Worm (Caenorhabditis elegans) whole organism, L3 larva: Measurements from ENCODE around the gene F56C3.7.

Source experiments
- ama-1 ChIP-seq: fragments of 150-350 bp; optimal IDR thresholded peaks from 2 replicates; lab custom pipeline; 2018
- egl-27 ChIP-seq: sonication (generic microtip); optimal IDR thresholded peaks from 4 replicates; lab custom pipeline; 2017; ENCODE audit warnings: missing biosample characterization, missing genetic modification reagents, missing genetic modification characterization
- elt-2 ChIP-seq: sonication (generic microtip); optimal IDR thresholded peaks from 2 replicates; lab custom pipeline; 2016; ENCODE audit warnings: missing genetic modification reagents, mild to moderate bottlenecking, missing genetic modification characterization, missing compliant biosample characterization
- nhr-25 ChIP-seq: sonication (generic microtip); optimal IDR thresholded peaks from 2 replicates; lab custom pipeline; 2017; ENCODE audit warnings: missing biosample characterization, missing genetic modification characterization
- unc-39 ChIP-seq: sonication (generic microtip); optimal IDR thresholded peaks from 4 replicates; lab custom pipeline; 2017; ENCODE audit warnings: missing biosample characterization, missing genetic modification characterization

DNA sequence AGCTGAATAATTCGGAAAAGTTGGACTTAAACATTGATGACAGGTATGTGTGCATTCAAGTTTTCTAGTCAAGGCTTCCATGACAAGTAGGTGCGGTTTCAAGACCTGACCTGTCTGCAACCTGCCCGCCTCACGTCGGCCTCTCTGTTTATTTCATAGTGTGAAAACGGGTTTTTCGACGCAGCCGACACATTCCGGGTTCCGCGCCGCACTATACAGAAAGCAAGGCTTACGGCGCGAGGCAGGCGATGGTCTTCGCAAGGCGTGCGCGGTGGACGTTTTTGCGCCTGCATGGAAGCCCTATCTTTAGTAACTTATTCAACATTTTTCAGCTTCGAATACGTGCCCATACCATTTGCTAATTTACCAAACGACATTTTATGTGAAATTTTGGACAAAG, 1.9 kb upstream of the F56C3.7 start:
- TF ChIP-seq egl-27: no peak
- no peak for TF ChIP-seq elt-2 (tag; lab: Kevin White, UChicago)
- no peak for TF ChIP-seq unc-39 (tag; lab: Kevin White, UChicago)
- no peak for TF ChIP-seq nhr-25 (tag; lab: Kevin White, UChicago)
- no peak for TF ChIP-seq ama-1
